Worm (Caenorhabditis elegans) whole organism, L4 larva: Measurements from ENCODE around the gene Y39A1A.20.

Source experiments
- D1046.2 ChIP-seq: fragments of 200-800 bp; sonication (Bioruptor generic); IDR thresholded peaks from 2 replicates; pipeline ENCODE4 v1.3.6; 2022; ENCODE audit warnings: missing genetic modification characterization, missing compliant biosample characterization
- F49E8.2 ChIP-seq: sonication (generic microtip); optimal IDR thresholded peaks from 2 replicates; lab custom pipeline; 2016; ENCODE audit warnings: missing compliant biosample characterization, mild to moderate bottlenecking, missing genetic modification characterization, borderline replicate concordance
- T20F7.1 ChIP-seq: fragments of 200-800 bp; sonication (Bioruptor generic); optimal IDR thresholded peaks from 2 replicates; lab custom pipeline; 2018; ENCODE audit warnings: mild to moderate bottlenecking, missing genetic modification characterization, missing compliant biosample characterization
- T26A8.4 ChIP-seq: fragments of 200-800 bp; sonication (Bioruptor generic); IDR thresholded peaks from 2 replicates; pipeline ENCODE4 v1.3.6; 2022; ENCODE audit warnings: missing genetic modification characterization, missing compliant biosample characterization
- arid-1 ChIP-seq: fragments of 200-800 bp; sonication (Bioruptor generic); conservative IDR thresholded peaks from 2 replicates; pipeline ENCODE4 v1.3.6; 2022; ENCODE audit warnings: missing genetic modification reagents, missing genetic modification characterization, missing compliant biosample characterization
- ceh-20 ChIP-seq: fragments of 200-800 bp; sonication (Bioruptor generic); IDR thresholded peaks from 2 replicates; pipeline ENCODE4 v1.3.6; 2022; ENCODE audit warnings: missing genetic modification reagents, missing genetic modification characterization, missing compliant biosample characterization
- ces-1 ChIP-seq: fragments of 150-350 bp; sonication (generic microtip); optimal IDR thresholded peaks from 4 replicates; lab custom pipeline; 2014; ENCODE audit warnings: missing biosample characterization, missing genetic modification reagents, missing genetic modification characterization
- ctbp-1 ChIP-seq: fragments of 200-800 bp; sonication (Bioruptor generic); IDR thresholded peaks from 2 replicates; pipeline ENCODE4 v1.3.6; 2022; ENCODE audit warnings: missing genetic modification reagents, missing genetic modification characterization, missing compliant biosample characterization
- daf-16 ChIP-seq, 3 experiments: sonication (generic microtip); optimal IDR thresholded peaks; 2 replicates each; lab custom pipeline; 2016 to 2017; ENCODE audit warnings: missing genetic modification characterization in 3 of 3, missing genetic modification reagents in 3 of 3, mild to moderate bottlenecking in 2 of 3, missing compliant biosample characterization in 2 of 3, missing biosample characterization in 1 of 3, moderate library complexity in 1 of 3
- dmd-6 ChIP-seq: fragments of 200-800 bp; sonication (Bioruptor generic); IDR thresholded peaks from 2 replicates; pipeline ENCODE4 v1.3.6; 2022; ENCODE audit warnings: missing genetic modification reagents, missing genetic modification characterization, missing compliant biosample characterization
- dmd-9 ChIP-seq: fragments of 200-800 bp; sonication (Bioruptor generic); IDR thresholded peaks from 2 replicates; pipeline ENCODE4 v1.3.6; 2022; ENCODE audit warnings: missing genetic modification reagents, missing genetic modification characterization, missing compliant biosample characterization
- egl-43 ChIP-seq: fragments of 200-800 bp; sonication (Bioruptor generic); IDR thresholded peaks from 2 replicates; pipeline ENCODE4 v1.3.6; 2022; ENCODE audit warnings: missing genetic modification reagents, missing genetic modification characterization, missing compliant biosample characterization
- fos-1 ChIP-seq: fragments of 150-350 bp; optimal IDR thresholded peaks from 2 replicates; lab custom pipeline; 2014; ENCODE audit warnings: missing biosample characterization, missing genetic modification characterization
- hlh-30 ChIP-seq: sonication (generic microtip); optimal IDR thresholded peaks from 2 replicates; lab custom pipeline; 2017; ENCODE audit warnings: antibody characterized with exemption, mild to moderate bottlenecking, missing genetic modification characterization, missing compliant biosample characterization; ENCODE audit not compliant: insufficient read depth
- lin-29 ChIP-seq: fragments of 200-800 bp; sonication (Bioruptor generic); IDR thresholded peaks from 2 replicates; pipeline ENCODE4 v1.3.6; 2022; ENCODE audit warnings: missing genetic modification reagents, missing genetic modification characterization, missing compliant biosample characterization
- lir-3 ChIP-seq: sonication (generic microtip); optimal IDR thresholded peaks from 2 replicates; lab custom pipeline; 2016; ENCODE audit warnings: mild to moderate bottlenecking, missing genetic modification characterization, missing compliant biosample characterization
- lsy-2 ChIP-seq, 2 experiments: fragments of 150-350 bp in 1 of 2; sonication (generic microtip) in 1 of 2; optimal IDR thresholded peaks; 2 replicates each; lab custom pipeline; 2014 to 2017; ENCODE audit warnings: missing biosample characterization in 2 of 2, missing genetic modification characterization in 2 of 2
- madf-9 ChIP-seq: fragments of 200-800 bp; sonication (Bioruptor generic); conservative IDR thresholded peaks from 2 replicates; pipeline ENCODE4 v1.3.6; 2022; ENCODE audit warnings: missing genetic modification reagents, missing genetic modification characterization, missing compliant biosample characterization
- mdl-1 ChIP-seq, 2 experiments: fragments of 150-350 bp in 1 of 2; sonication (generic microtip) in 1 of 2; optimal IDR thresholded peaks; 2 replicates each; lab custom pipeline; 2014 to 2017; ENCODE audit warnings: missing biosample characterization in 2 of 2, missing genetic modification characterization in 2 of 2
- mes-2 ChIP-seq: sonication (generic microtip); optimal IDR thresholded peaks from 2 replicates; lab custom pipeline; 2016; ENCODE audit warnings: missing genotype, mild to moderate bottlenecking, missing genetic modification characterization, missing compliant biosample characterization; ENCODE audit not compliant: poor library complexity, severe bottlenecking
- mxl-3 ChIP-seq: fragments of 200-800 bp; sonication (Bioruptor generic); optimal IDR thresholded peaks from 2 replicates; lab custom pipeline; 2018; ENCODE audit warnings: mild to moderate bottlenecking, missing genetic modification characterization, missing compliant biosample characterization
- nhr-11 ChIP-seq: fragments of 150-350 bp; optimal IDR thresholded peaks from 2 replicates; lab custom pipeline; 2014; ENCODE audit warnings: missing biosample characterization, missing genetic modification characterization
- nhr-25 ChIP-seq: sonication (generic microtip); optimal IDR thresholded peaks from 2 replicates; lab custom pipeline; 2017; ENCODE audit warnings: missing genetic modification characterization, mild to moderate bottlenecking, missing compliant biosample characterization, antibody characterized with exemption, moderate library complexity, borderline replicate concordance; ENCODE audit not compliant: insufficient read depth
- nhr-48 ChIP-seq: sonication (generic microtip); optimal IDR thresholded peaks from 2 replicates; lab custom pipeline; 2016; ENCODE audit warnings: mild to moderate bottlenecking, missing genetic modification characterization, missing compliant biosample characterization
- nhr-76 ChIP-seq: fragments of 150-350 bp; optimal IDR thresholded peaks from 2 replicates; lab custom pipeline; 2014; ENCODE audit warnings: missing biosample characterization, missing genetic modification characterization
- nhr-77 ChIP-seq: fragments of 150-350 bp; optimal IDR thresholded peaks from 2 replicates; lab custom pipeline; 2014; ENCODE audit warnings: missing biosample characterization, missing genetic modification characterization
- pha-4 ChIP-seq, 2 experiments: fragments of 150-350 bp in 1 of 2; fragments of 200-800 bp in 1 of 2; sonication (Bioruptor generic) in 1 of 2; IDR thresholded peaks in 1 of 2; optimal IDR thresholded peaks in 1 of 2; 2 replicates each; pipeline versions ENCODE4 v1.3.6 to Lab custom; 2014 to 2022; ENCODE audit warnings: missing genetic modification characterization in 2 of 2, missing genetic modification reagents in 2 of 2, missing biosample characterization in 1 of 2, missing compliant biosample characterization in 1 of 2
- php-3 ChIP-seq: fragments of 200-800 bp; sonication (Bioruptor generic); IDR thresholded peaks from 2 replicates; pipeline ENCODE4 v1.3.6; 2022; ENCODE audit warnings: missing genetic modification reagents, missing genetic modification characterization, missing compliant biosample characterization
- rbr-2 ChIP-seq: sonication (generic microtip); optimal IDR thresholded peaks from 2 replicates; lab custom pipeline; 2016; ENCODE audit warnings: missing genotype, missing genetic modification characterization, missing compliant biosample characterization
- sdz-12 ChIP-seq: fragments of 200-800 bp; sonication (Bioruptor generic); optimal IDR thresholded peaks from 2 replicates; lab custom pipeline; 2018; ENCODE audit warnings: mild to moderate bottlenecking, missing genetic modification characterization, missing compliant biosample characterization
- set-16 ChIP-seq: fragments of 200-800 bp; sonication (Bioruptor generic); IDR thresholded peaks from 2 replicates; pipeline ENCODE4 v1.3.6; 2022; ENCODE audit warnings: missing genetic modification reagents, missing genetic modification characterization, missing compliant biosample characterization
- spr-1 ChIP-seq: sonication (generic microtip); optimal IDR thresholded peaks from 2 replicates; lab custom pipeline; 2016; ENCODE audit warnings: mild to moderate bottlenecking, missing genetic modification characterization, missing compliant biosample characterization
- zip-2 ChIP-seq: fragments of 150-350 bp; optimal IDR thresholded peaks from 2 replicates; lab custom pipeline; 2014; ENCODE audit warnings: missing biosample characterization, missing genetic modification characterization
- ztf-11 ChIP-seq: fragments of 150-350 bp; optimal IDR thresholded peaks from 2 replicates; lab custom pipeline; 2014; ENCODE audit warnings: missing biosample characterization, missing genetic modification characterization
- ztf-7 ChIP-seq: fragments of 150-350 bp; optimal IDR thresholded peaks from 2 replicates; lab custom pipeline; 2014; ENCODE audit warnings: missing biosample characterization, missing genetic modification characterization

Y39A1A.20 gene

DNA sequence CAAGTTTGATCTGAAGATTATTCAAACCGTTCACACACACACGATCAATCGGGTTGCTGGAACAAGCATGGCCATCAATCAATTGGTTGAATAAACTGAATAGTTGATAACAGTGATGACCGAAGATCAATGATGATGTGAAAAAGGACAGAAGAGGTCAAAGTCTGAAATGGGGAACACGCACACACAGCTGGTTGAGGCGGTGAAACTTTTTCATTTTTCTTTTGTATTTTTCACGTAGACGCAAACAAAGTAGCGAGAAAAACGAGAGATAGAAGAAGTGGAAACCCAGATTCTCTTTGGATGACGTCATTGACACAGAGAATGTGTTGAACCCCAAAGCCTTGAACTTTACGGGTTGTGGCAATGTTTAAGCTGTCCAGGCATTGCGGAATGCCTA lies 17.1 kb upstream of the Y39A1A.20 start (continued):
- TF ChIP-seq zip-2 (no peak), ceh-20 (GFP tag; lab: Robert Waterston, UW) (peak; percentile 81), nhr-25 (tag; lab: Kevin White, UChicago) (peak; percentile 68), fos-1 (no peak), F49E8.2 (tag; lab: Kevin White, UChicago) (no peak)

DNA sequence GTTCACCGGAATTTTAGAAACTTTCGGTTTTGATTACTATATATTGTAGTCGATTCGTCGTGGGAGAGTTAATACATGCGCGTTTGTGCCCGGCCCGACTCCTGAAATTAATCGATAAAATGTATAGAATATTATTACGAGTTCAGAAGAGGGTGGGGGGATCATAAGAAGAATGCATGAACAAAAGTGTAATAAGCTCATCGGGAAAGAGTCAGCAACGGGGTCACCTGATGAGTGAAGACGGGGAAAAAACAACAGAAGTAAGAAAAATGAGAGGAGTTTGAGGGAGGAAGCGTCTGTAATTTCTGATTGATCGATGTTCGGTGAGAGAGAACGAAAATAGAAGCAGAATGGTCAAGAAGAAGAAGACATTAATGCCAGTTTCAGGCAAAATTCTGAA lies 15.7 kb upstream of the Y39A1A.20 start, which contains the start of gene W09D10.4:
TSS of gene W09D10.4 (minus strand) at position 101 of the 400 bp plus-strand sequence.
- TF ChIP-seq egl-43 (no peak), nhr-77 (tag; lab: Kevin White, UChicago) (no peak), nhr-11 (tag; lab: Kevin White, UChicago) (peak; percentile 3), T20F7.1 (GFP tag; lab: Kevin White, UChicago) (peak; percentile 5), daf-16 (GFP tag; optimal IDR thresholded peaks at IDR 0.05; lab: Kevin White, UChicago) (peak in 1 of 2 experiments; percentile 19), daf-16 (tag; optimal IDR thresholded peaks at IDR 0.05; lab: Kevin White, UChicago) (no peak)

DNA sequence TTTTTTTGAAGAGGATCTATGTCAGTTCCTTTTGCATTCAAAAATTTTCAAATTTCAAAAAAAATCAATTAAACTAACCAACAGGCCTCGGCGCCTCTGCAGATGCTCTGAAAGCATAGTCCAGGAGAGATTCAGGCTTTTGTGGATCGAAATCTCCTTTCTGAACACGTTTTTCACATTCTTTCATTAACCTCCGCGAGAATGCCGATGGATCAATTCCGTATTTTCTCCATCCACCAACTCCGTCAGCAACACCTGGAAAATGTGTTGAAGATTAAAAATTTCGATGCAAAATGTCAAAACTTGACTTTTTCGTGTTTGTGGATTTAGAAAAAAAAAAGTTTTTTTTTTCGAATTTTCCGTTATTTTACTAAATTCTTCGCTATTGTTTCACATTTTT lies 14.2 kb upstream of the Y39A1A.20 start:
- TF ChIP-seq lir-3 (tag; lab: Kevin White, UChicago), result no peak
- no peak for TF ChIP-seq php-3 (GFP tag; lab: Robert Waterston, UW)
- TF ChIP-seq pha-4 (GFP tag; IDR thresholded peaks at IDR 0.05; lab: Robert Waterston, UW), result no peak
- no peak for TF ChIP-seq pha-4 (tag; optimal IDR thresholded peaks at IDR 0.05; lab: Kevin White, UChicago)
- peak; percentile 44; the same call in 1 of the 2 replicates for TF ChIP-seq egl-43
- no peak for TF ChIP-seq mdl-1 (tag; optimal IDR thresholded peaks at IDR 0.05; lab: Kevin White, UChicago)
- no peak for TF ChIP-seq set-16 (GFP tag; lab: Robert Waterston, UW)
- no peak for TF ChIP-seq ztf-11 (tag; lab: Kevin White, UChicago)
- TF ChIP-seq D1046.2 (GFP tag; lab: Robert Waterston, UW), result no peak
- TF ChIP-seq lsy-2 (tag; optimal IDR thresholded peaks at IDR 0.05; lab: Kevin White, UChicago), result peak in 1 of 2 experiments; percentile 10
- TF ChIP-seq T26A8.4 (GFP tag; lab: Robert Waterston, UW), result peak; percentile 29; the same call in 1 of the 2 replicates
- TF ChIP-seq spr-1 (tag; lab: Kevin White, UChicago), result no peak
- no peak for TF ChIP-seq ces-1 (GFP tag; lab: Kevin White, UChicago)
- no peak for TF ChIP-seq fos-1
- TF ChIP-seq ztf-7 (tag; lab: Kevin White, UChicago), result no peak
- TF ChIP-seq nhr-76, result no peak
- no peak for TF ChIP-seq T20F7.1 (GFP tag; lab: Kevin White, UChicago)
- no peak for TF ChIP-seq rbr-2
- no peak for TF ChIP-seq nhr-48
- TF ChIP-seq hlh-30, result no peak
- TF ChIP-seq mes-2 (tag; lab: Kevin White, UChicago), result no peak
- TF ChIP-seq dmd-6 (GFP tag; lab: Robert Waterston, UW), result 0 out of 2 replicates have a peak, but pooled peaks have one; percentile 15
- TF ChIP-seq mxl-3, result no peak
- 0 out of 2 replicates have a peak, but pooled peaks have one; percentile 6 for TF ChIP-seq dmd-9 (GFP tag; lab: Robert Waterston, UW)
- TF ChIP-seq ctbp-1 (GFP tag; lab: Robert Waterston, UW), result 0 out of 2 replicates have a peak, but pooled peaks have one; percentile 16
- no peak for TF ChIP-seq arid-1
- TF ChIP-seq sdz-12, result peak; percentile 68
- no peak for TF ChIP-seq madf-9 (GFP tag; lab: Robert Waterston, UW)
- no peak for TF ChIP-seq lin-29 (GFP tag; lab: Robert Waterston, UW)
